Fruit fly (Drosophila melanogaster) whole organism: ENCODE measurements around the gene Sfp23F.

Experiments
- CG8478 ChIP-seq: fragments of >200 bp; optimal IDR thresholded peaks from 2 replicates; lab custom pipeline; 2018; ENCODE audit warnings: inconsistent platforms
- Dll ChIP-seq: fragments of >200 bp; optimal IDR thresholded peaks from 2 replicates; lab custom pipeline; 2017
- EcR ChIP-seq, 2 experiments: fragments of >200 bp; optimal IDR thresholded peaks; 2 replicates each; lab custom pipeline; 2017; ENCODE audit warnings: missing biosample characterization in 2 of 2, missing genetic modification characterization in 2 of 2, missing genetic modification reagents in 2 of 2
- pan ChIP-seq: fragments of >200 bp; optimal IDR thresholded peaks from 2 replicates; lab custom pipeline; 2017
- psq ChIP-seq: fragments of >200 bp; optimal IDR thresholded peaks from 2 replicates; lab custom pipeline; 2017
- usp ChIP-seq: fragments of >200 bp; optimal IDR thresholded peaks from 2 replicates; lab custom pipeline; 2017; ENCODE audit warnings: missing biosample characterization, missing genetic modification characterization, mixed read lengths

Gene Sfp23F

dm6 chr2L:3368425-3368824 lies 19.1 kb downstream of the Sfp23F start:
- TF ChIP-seq usp (GFP tag; lab: Kevin White, UChicago) (no peak), EcR (GFP tag; optimal IDR thresholded peaks at IDR 0.05; lab: Kevin White, UChicago) (no peak), psq (lab: Kevin White, UChicago) (no peak), pan (lab: Kevin White, UChicago) (no peak), CG8478 (lab: Kevin White, UChicago) (no peak), Dll (lab: Kevin White, UChicago) (no peak)

- no peak for TF ChIP-seq pan (lab: Kevin White, UChicago)
- no peak for TF ChIP-seq usp (GFP tag; lab: Kevin White, UChicago)
- no peak for TF ChIP-seq psq (lab: Kevin White, UChicago)
- no peak for TF ChIP-seq Dll (lab: Kevin White, UChicago)
- TF ChIP-seq CG8478 (lab: Kevin White, UChicago): no peak
- no peak for TF ChIP-seq EcR (GFP tag; optimal IDR thresholded peaks at IDR 0.05; lab: Kevin White, UChicago)
Measured at dm6 chr2L:3366043-3366679, 21.4 kb downstream of the Sfp23F start.

dm6 chr2L:3361821-3362220 lies 25.7 kb downstream of the Sfp23F start:
- TF ChIP-seq psq (lab: Kevin White, UChicago) (no peak), usp (GFP tag; lab: Kevin White, UChicago) (no peak), Dll (lab: Kevin White, UChicago) (no peak), CG8478 (lab: Kevin White, UChicago) (no peak), pan (lab: Kevin White, UChicago) (no peak)

- no peak for TF ChIP-seq EcR (GFP tag; optimal IDR thresholded peaks at IDR 0.05; lab: Kevin White, UChicago)
- TF ChIP-seq CG8478 (lab: Kevin White, UChicago): no peak
Measured at dm6 chr2L:3356790-3357696, 30.5 kb downstream of the Sfp23F start, which contains the start of gene CG8838. Gene CG8838 (plus strand): TSS chr2L:3357646.

- TF ChIP-seq CG8478 (lab: Kevin White, UChicago) (no peak), usp (GFP tag; lab: Kevin White, UChicago) (no peak), EcR (GFP tag; optimal IDR thresholded peaks at IDR 0.05; lab: Kevin White, UChicago) (no peak), psq (lab: Kevin White, UChicago) (no peak), pan (lab: Kevin White, UChicago) (no peak), Dll (lab: Kevin White, UChicago) (no peak)
Measured at dm6 chr2L:3356193-3356645, 31.3 kb downstream of the Sfp23F start.

- TF ChIP-seq usp (GFP tag; lab: Kevin White, UChicago): no peak
- TF ChIP-seq CG8478 (lab: Kevin White, UChicago): no peak
- TF ChIP-seq psq (lab: Kevin White, UChicago): no peak
- TF ChIP-seq EcR (GFP tag; optimal IDR thresholded peaks at IDR 0.05; lab: Kevin White, UChicago): no peak
- no peak for TF ChIP-seq pan (lab: Kevin White, UChicago)
- no peak for TF ChIP-seq Dll (lab: Kevin White, UChicago)
Measured at dm6 chr2L:3355791-3356190, 31.8 kb downstream of the Sfp23F start.

- TF ChIP-seq CG8478 (lab: Kevin White, UChicago): no peak
- TF ChIP-seq psq (lab: Kevin White, UChicago): no peak
- TF ChIP-seq pan (lab: Kevin White, UChicago): no peak
- TF ChIP-seq Dll (lab: Kevin White, UChicago): no peak
- TF ChIP-seq usp (GFP tag; lab: Kevin White, UChicago): no peak
- TF ChIP-seq EcR (GFP tag; optimal IDR thresholded peaks at IDR 0.05; lab: Kevin White, UChicago): no peak
Measured at dm6 chr2L:3354642-3355380, 32.7 kb downstream of the Sfp23F start, which contains the start of gene E23. Gene E23 (minus strand): TSS chr2L:3354829.

dm6 chr2L:3353791-3354190 lies 33.8 kb downstream of the Sfp23F start:
- TF ChIP-seq Dll (lab: Kevin White, UChicago): no peak
- TF ChIP-seq CG8478 (lab: Kevin White, UChicago): no peak
- TF ChIP-seq psq (lab: Kevin White, UChicago): no peak
- TF ChIP-seq usp (GFP tag; lab: Kevin White, UChicago): no peak
- TF ChIP-seq pan (lab: Kevin White, UChicago): no peak
- TF ChIP-seq EcR (GFP tag; optimal IDR thresholded peaks at IDR 0.05; lab: Kevin White, UChicago): no peak

- no peak for TF ChIP-seq EcR (GFP tag; optimal IDR thresholded peaks at IDR 0.05; lab: Kevin White, UChicago)
- no peak for TF ChIP-seq usp (GFP tag; lab: Kevin White, UChicago)
- no peak for TF ChIP-seq psq (lab: Kevin White, UChicago)
- TF ChIP-seq Dll (lab: Kevin White, UChicago): no peak
- no peak for TF ChIP-seq CG8478 (lab: Kevin White, UChicago)
Measured at dm6 chr2L:3352927-3353326, 34.6 kb downstream of the Sfp23F start.

- TF ChIP-seq Dll (lab: Kevin White, UChicago) (no peak), pan (lab: Kevin White, UChicago) (no peak), psq (lab: Kevin White, UChicago) (no peak), CG8478 (lab: Kevin White, UChicago) (no peak), EcR (GFP tag; optimal IDR thresholded peaks at IDR 0.05; lab: Kevin White, UChicago) (no peak), usp (GFP tag; lab: Kevin White, UChicago) (no peak)
Measured at dm6 chr2L:3351575-3352219, 35.8 kb downstream of the Sfp23F start.
